Worm (Caenorhabditis elegans) whole organism, L3 larva: ENCODE data around the gene mboa-3.

ENCODE experiments used
- ceh-82 ChIP-seq: fragments of 150-350 bp; optimal IDR thresholded peaks from 2 replicates; lab custom pipeline; 2014; ENCODE audit warnings: missing biosample characterization, missing genetic modification characterization
- lin-39 ChIP-seq: fragments of 150-350 bp; optimal IDR thresholded peaks from 2 replicates; lab custom pipeline; 2018; ENCODE audit warnings: missing biosample characterization, missing genetic modification reagents, missing genetic modification characterization

- no peak for TF ChIP-seq ceh-82
- no peak for TF ChIP-seq lin-39 (tag; lab: Kevin White, UChicago)
Observed at ce11 chrX:5516365-5516764, 6.3 kb downstream of the mboa-3 start.
